Worm (Caenorhabditis elegans) whole organism, young adult: ENCODE measurements around the gene C55A6.10.

Experiments used
- B0261.1 ChIP-seq: sonication (generic microtip); optimal IDR thresholded peaks from 2 replicates; lab custom pipeline; 2016; ENCODE audit warnings: mild to moderate bottlenecking, missing genetic modification characterization, moderate library complexity, missing compliant biosample characterization
- C06A6.2 ChIP-seq: fragments of 200-800 bp; sonication (Bioruptor generic); conservative IDR thresholded peaks from 2 replicates; pipeline ENCODE4 v1.3.6; 2022; ENCODE audit warnings: missing genetic modification characterization, missing compliant biosample characterization
- D2030.7 ChIP-seq: fragments of 200-800 bp; sonication (Bioruptor generic); IDR thresholded peaks from 2 replicates; pipeline ENCODE4 v1.3.6; 2022; ENCODE audit warnings: missing genetic modification reagents, missing genetic modification characterization, missing compliant biosample characterization
- F33H1.4 ChIP-seq: fragments of 200-800 bp; sonication (Bioruptor generic); IDR thresholded peaks from 2 replicates; pipeline ENCODE4 v1.3.6; 2022; ENCODE audit warnings: missing genetic modification reagents, missing genetic modification characterization, missing compliant biosample characterization
- F37B4.10 ChIP-seq: fragments of 200-800 bp; sonication (Bioruptor generic); IDR thresholded peaks from 2 replicates; pipeline ENCODE4 v1.3.6; 2022; ENCODE audit warnings: missing genetic modification characterization, missing compliant biosample characterization
- F55B11.4 ChIP-seq: sonication (generic microtip); optimal IDR thresholded peaks from 2 replicates; lab custom pipeline; 2016; ENCODE audit warnings: missing compliant biosample characterization, missing genetic modification characterization, borderline replicate concordance; ENCODE audit not compliant: insufficient read depth
- K11D2.4 ChIP-seq: fragments of 200-800 bp; sonication (Bioruptor generic); IDR thresholded peaks from 2 replicates; pipeline ENCODE4 v1.3.6; 2022; ENCODE audit warnings: missing genetic modification reagents, missing genetic modification characterization, missing compliant biosample characterization
- Y53G8AR.9 ChIP-seq: fragments of 200-800 bp; sonication (Bioruptor generic); conservative IDR thresholded peaks from 2 replicates; pipeline ENCODE4 v1.3.6; 2022; ENCODE audit warnings: missing genetic modification reagents, missing genetic modification characterization, missing compliant biosample characterization
- ZK185.1 ChIP-seq: sonication (generic microtip); optimal IDR thresholded peaks from 2 replicates; lab custom pipeline; 2016; ENCODE audit warnings: mild to moderate bottlenecking, missing genetic modification characterization, missing compliant biosample characterization; ENCODE audit not compliant: poor library complexity, severe bottlenecking
- akir-1 ChIP-seq: fragments of 200-800 bp; sonication (Bioruptor generic); optimal IDR thresholded peaks from 2 replicates; lab custom pipeline; 2018; ENCODE audit warnings: mild to moderate bottlenecking, missing genetic modification characterization, moderate library complexity, missing compliant biosample characterization
- aptf-3 ChIP-seq: fragments of 200-800 bp; sonication (Bioruptor generic); IDR thresholded peaks from 2 replicates; pipeline ENCODE4 v1.3.6; 2022; ENCODE audit warnings: missing genetic modification characterization, missing compliant biosample characterization
- atf-7 ChIP-seq: sonication (generic microtip); optimal IDR thresholded peaks from 2 replicates; lab custom pipeline; 2017; ENCODE audit warnings: mild to moderate bottlenecking, missing genetic modification characterization, missing compliant biosample characterization
- attf-3 ChIP-seq: fragments of 200-800 bp; sonication (Bioruptor generic); conservative IDR thresholded peaks from 2 replicates; pipeline ENCODE4 v1.3.6; 2022; ENCODE audit warnings: missing genetic modification reagents, missing genetic modification characterization, missing compliant biosample characterization
- cebp-1 ChIP-seq, 2 experiments: fragments of 200-800 bp in 1 of 2; sonication (Bioruptor generic) in 1 of 2; sonication (generic microtip) in 1 of 2; IDR thresholded peaks in 1 of 2; optimal IDR thresholded peaks in 1 of 2; 2 replicates each; pipeline versions ENCODE4 v1.3.6 to Lab custom; 2017 to 2022; ENCODE audit warnings: missing compliant biosample characterization in 2 of 2, missing genetic modification characterization in 2 of 2, mild to moderate bottlenecking in 1 of 2, missing genetic modification reagents in 1 of 2, moderate library complexity in 1 of 2
- ceh-27 ChIP-seq: fragments of 200-800 bp; sonication (Bioruptor generic); optimal IDR thresholded peaks from 2 replicates; lab custom pipeline; 2018; ENCODE audit warnings: mild to moderate bottlenecking, missing genetic modification characterization, moderate library complexity, missing compliant biosample characterization
- ceh-58 ChIP-seq: fragments of 200-800 bp; sonication (Bioruptor generic); IDR thresholded peaks from 2 replicates; pipeline ENCODE4 v1.3.6; 2022; ENCODE audit warnings: missing genetic modification characterization, missing compliant biosample characterization
- ceh-91 ChIP-seq: fragments of 200-800 bp; sonication (Bioruptor generic); IDR thresholded peaks from 2 replicates; pipeline ENCODE4 v1.3.6; 2022; ENCODE audit warnings: missing genetic modification reagents, missing genetic modification characterization, missing compliant biosample characterization
- dpff-1 ChIP-seq: sonication (generic microtip); optimal IDR thresholded peaks from 2 replicates; lab custom pipeline; 2017; ENCODE audit warnings: mild to moderate bottlenecking, missing genetic modification characterization, missing compliant biosample characterization
- egl-44 ChIP-seq: fragments of 200-800 bp; sonication (Bioruptor generic); IDR thresholded peaks from 2 replicates; pipeline ENCODE4 v1.3.6; 2022; ENCODE audit warnings: missing genetic modification reagents, missing genetic modification characterization, missing compliant biosample characterization
- ekl-4 ChIP-seq: fragments of 200-800 bp; sonication (Bioruptor generic); IDR thresholded peaks from 2 replicates; pipeline ENCODE4 v1.3.6; 2022; ENCODE audit warnings: missing genetic modification reagents, missing genetic modification characterization, missing compliant biosample characterization
- let-526 ChIP-seq: fragments of 200-800 bp; sonication (Bioruptor generic); IDR thresholded peaks from 2 replicates; pipeline ENCODE4 v1.3.6; 2022; ENCODE audit warnings: missing genetic modification reagents, missing genetic modification characterization, missing compliant biosample characterization
- lin-26 ChIP-seq: fragments of 200-800 bp; sonication (Bioruptor generic); IDR thresholded peaks from 2 replicates; pipeline ENCODE4 v1.3.6; 2022; ENCODE audit warnings: missing genetic modification reagents, missing genetic modification characterization, missing compliant biosample characterization
- lin-35 ChIP-seq, 3 experiments: fragments of 150-350 bp in 2 of 3; sonication (generic microtip) in 1 of 3; optimal IDR thresholded peaks; 2 replicates each; lab custom pipeline; 2014 to 2018; ENCODE audit warnings: missing biosample characterization in 3 of 3, missing genetic modification characterization in 3 of 3, missing genetic modification reagents in 3 of 3
- lin-40 ChIP-seq: sonication (generic microtip); optimal IDR thresholded peaks from 2 replicates; lab custom pipeline; 2016; ENCODE audit warnings: missing genetic modification characterization, mild to moderate bottlenecking, missing compliant biosample characterization, missing genotype, missing genetic modification reagents
- lsl-1 ChIP-seq: fragments of 200-800 bp; sonication (Bioruptor generic); optimal IDR thresholded peaks from 2 replicates; lab custom pipeline; 2018; ENCODE audit warnings: mild to moderate bottlenecking, missing genetic modification characterization, moderate library complexity, missing compliant biosample characterization
- nhr-120 ChIP-seq: fragments of 200-800 bp; sonication (Bioruptor generic); IDR thresholded peaks from 2 replicates; pipeline ENCODE4 v1.3.6; 2022; ENCODE audit warnings: missing genetic modification characterization, missing compliant biosample characterization
- pbrm-1 ChIP-seq: fragments of 200-800 bp; sonication (Bioruptor generic); IDR thresholded peaks from 2 replicates; pipeline ENCODE4 v1.3.6; 2022; ENCODE audit warnings: missing genetic modification reagents, missing genetic modification characterization, missing compliant biosample characterization
- sea-2 ChIP-seq: fragments of 200-800 bp; sonication (Bioruptor generic); IDR thresholded peaks from 2 replicates; pipeline ENCODE4 v1.3.6; 2022; ENCODE audit warnings: missing genetic modification characterization, missing compliant biosample characterization
- unc-62 ChIP-seq: fragments of 150-350 bp; optimal IDR thresholded peaks from 2 replicates; lab custom pipeline; 2014; ENCODE audit warnings: missing biosample characterization, missing genetic modification reagents, missing genetic modification characterization
- xnd-1 ChIP-seq: sonication (generic microtip); optimal IDR thresholded peaks from 2 replicates; lab custom pipeline; 2016; ENCODE audit warnings: missing genotype, missing genetic modification reagents, missing genetic modification characterization, missing compliant biosample characterization
- zfh-2 ChIP-seq: fragments of 200-800 bp; sonication (Bioruptor generic); conservative IDR thresholded peaks from 2 replicates; pipeline ENCODE4 v1.3.6; 2022; ENCODE audit warnings: missing genetic modification reagents, missing genetic modification characterization, missing compliant biosample characterization
- ztf-26 ChIP-seq: sonication (generic microtip); optimal IDR thresholded peaks from 2 replicates; lab custom pipeline; 2017; ENCODE audit warnings: missing genetic modification characterization, missing compliant biosample characterization

C55A6.10 gene

DNA sequence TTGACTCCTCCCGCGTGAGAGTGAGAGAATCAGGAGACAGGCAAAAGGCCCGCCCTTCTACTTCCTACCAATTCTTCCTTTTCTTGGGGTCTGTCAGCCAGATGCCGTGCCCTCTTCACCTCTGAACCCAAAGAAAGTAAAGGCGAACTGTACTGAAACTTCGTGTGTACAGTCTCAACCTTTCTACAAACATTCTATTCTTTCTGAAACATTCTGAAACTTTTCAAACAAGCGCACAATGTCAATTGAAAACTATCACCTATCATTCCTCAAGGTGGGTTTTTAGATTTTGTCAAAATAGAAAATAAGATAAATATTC is 27.3 kb downstream of the C55A6.10 start (continued):
- TF ChIP-seq B0261.1 (tag; lab: Kevin White, UChicago) (no peak), attf-3 (GFP tag; lab: Robert Waterston, UW) (no peak), Y53G8AR.9 (GFP tag; lab: Robert Waterston, UW) (0 out of 2 replicates have a peak, but pooled peaks have one; percentile 2), ztf-26 (tag; lab: Kevin White, UChicago) (no peak), lin-40 (tag; lab: Kevin White, UChicago) (no peak), aptf-3 (GFP tag; lab: Robert Waterston, UW) (no peak), xnd-1 (no peak), F37B4.10 (no peak), atf-7 (tag; lab: Kevin White, UChicago) (no peak), sea-2 (no peak), cebp-1 (GFP tag; IDR thresholded peaks at IDR 0.05; lab: Robert Waterston, UW) (no peak), cebp-1 (tag; optimal IDR thresholded peaks at IDR 0.05; lab: Kevin White, UChicago) (peak; percentile 22), lsl-1 (GFP tag; lab: Kevin White, UChicago) (no peak), C06A6.2 (GFP tag; lab: Robert Waterston, UW) (0 out of 2 replicates have a peak, but pooled peaks have one; percentile 7)

DNA sequence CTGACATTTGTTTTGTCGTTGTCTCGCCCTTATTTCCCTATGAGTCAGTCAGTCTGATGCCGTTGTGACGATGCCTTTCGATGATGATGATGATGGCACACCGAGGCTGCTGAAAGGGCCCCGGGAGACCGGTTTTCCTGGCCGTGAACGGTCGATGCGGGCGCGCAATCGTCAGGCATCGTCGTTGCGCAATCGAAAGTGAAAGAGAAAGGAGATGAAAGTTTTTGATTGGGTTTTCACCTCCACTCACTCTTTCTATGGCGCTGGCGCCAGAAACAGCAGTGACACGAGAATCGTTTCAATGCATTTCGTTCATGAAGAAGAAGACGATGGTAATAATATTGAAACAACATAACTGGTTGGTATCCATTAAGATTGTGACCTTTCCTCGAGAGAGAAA is 27.8 kb downstream of the C55A6.10 start:
- TF ChIP-seq ceh-58, result 0 out of 2 replicates have a peak, but pooled peaks have one; percentile 33
- TF ChIP-seq ceh-27 (GFP tag; lab: Kevin White, UChicago), result peak; percentile 27
- peak; percentile 82 for TF ChIP-seq zfh-2 (GFP tag; lab: Robert Waterston, UW)
- no peak for TF ChIP-seq lin-35 (GFP tag; optimal IDR thresholded peaks at IDR 0.05; lab: Kevin White, UChicago)
- peak; percentile 49; the same call in 1 of the 2 replicates for TF ChIP-seq pbrm-1
- TF ChIP-seq D2030.7 (GFP tag; lab: Robert Waterston, UW), result no peak
- 0 out of 2 replicates have a peak, but pooled peaks have one; percentile 19 for TF ChIP-seq Y53G8AR.9 (GFP tag; lab: Robert Waterston, UW)
- TF ChIP-seq C06A6.2 (GFP tag; lab: Robert Waterston, UW), result 0 out of 2 replicates have a peak, but pooled peaks have one; percentile 37
- TF ChIP-seq F33H1.4 (GFP tag; lab: Robert Waterston, UW), result no peak
- no peak for TF ChIP-seq egl-44 (GFP tag; lab: Robert Waterston, UW)
- TF ChIP-seq cebp-1 (GFP tag; IDR thresholded peaks at IDR 0.05; lab: Robert Waterston, UW), result no peak
- peak; percentile 16 for TF ChIP-seq cebp-1 (tag; optimal IDR thresholded peaks at IDR 0.05; lab: Kevin White, UChicago)
- 0 out of 2 replicates have a peak, but pooled peaks have one; percentile 17 for TF ChIP-seq lin-26 (GFP tag; lab: Robert Waterston, UW)
- TF ChIP-seq nhr-120 (GFP tag; lab: Robert Waterston, UW), result 0 out of 2 replicates have a peak, but pooled peaks have one; percentile 75
- TF ChIP-seq unc-62 (GFP tag; lab: Kevin White, UChicago), result no peak
- peak; percentile 74 for TF ChIP-seq akir-1 (GFP tag; lab: Kevin White, UChicago)
- TF ChIP-seq ceh-91 (GFP tag; lab: Robert Waterston, UW), result 0 out of 2 replicates have a peak, but pooled peaks have one; percentile 23

DNA sequence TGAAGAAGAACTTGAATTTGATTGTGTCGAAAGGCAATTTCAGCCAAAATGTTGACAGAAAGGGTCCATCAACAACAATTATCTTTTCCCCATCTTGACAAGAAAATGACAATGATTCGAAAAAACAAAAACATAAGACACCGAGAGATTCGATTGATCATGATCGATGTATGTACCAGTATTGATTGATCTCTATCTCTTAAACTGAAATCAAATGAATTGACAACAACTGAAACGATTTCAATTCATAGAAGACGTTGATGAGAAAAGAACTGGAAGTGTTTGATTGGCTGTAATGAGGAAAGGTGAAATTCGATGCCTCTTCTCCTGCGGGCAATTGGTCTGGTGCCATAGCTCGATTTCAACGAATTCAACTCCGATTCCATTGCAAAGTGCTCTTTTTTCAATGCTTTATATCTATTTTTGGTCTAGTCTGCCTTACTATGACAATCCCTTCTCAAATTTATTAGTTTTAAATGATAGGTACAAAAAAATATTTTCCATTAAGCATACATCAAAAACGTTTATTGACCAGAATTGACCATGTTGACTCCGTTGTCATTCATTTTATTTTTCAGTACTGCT is 28.3 kb downstream of the C55A6.10 start:
- no peak for TF ChIP-seq F55B11.4 (tag; lab: Kevin White, UChicago)
- TF ChIP-seq ZK185.1 (tag; lab: Kevin White, UChicago), result peak; percentile 11
- TF ChIP-seq ekl-4, result peak; percentile 29; the same call in 1 of the 2 replicates
- TF ChIP-seq K11D2.4, result 0 out of 2 replicates have a peak, but pooled peaks have one; percentile 49
- 0 out of 2 replicates have a peak, but pooled peaks have one; percentile 53 for TF ChIP-seq let-526
- TF ChIP-seq Y53G8AR.9 (GFP tag; lab: Robert Waterston, UW), result 0 out of 2 replicates have a peak, but pooled peaks have one; percentile 14
- no peak for TF ChIP-seq dpff-1
- TF ChIP-seq pbrm-1, result peak; percentile 0; the same call in 1 of the 2 replicates
